Fruit fly (Drosophila melanogaster) whole organism, embryonic: ENCODE data around the gene CG33664.
A peak's percentile ranks its signal among the peaks of the same experiment; 100 is the strongest.

Experiments
- Bdp1 ChIP-seq: fragments of 200-800 bp; sonication (Bioruptor generic); optimal IDR thresholded peaks from 3 replicates; lab custom pipeline; 2016; ENCODE audit warnings: missing biosample characterization, missing genetic modification characterization
- Blimp-1 ChIP-seq: fragments of 200-800 bp; sonication (Bioruptor generic); optimal IDR thresholded peaks from 3 replicates; lab custom pipeline; 2018; ENCODE audit warnings: missing biosample characterization, missing genetic modification characterization, mild to moderate bottlenecking, moderate library complexity, missing genetic modification reagents
- BtbVII ChIP-seq: fragments of 200-800 bp; sonication (Bioruptor generic); optimal IDR thresholded peaks from 3 replicates; lab custom pipeline; 2017; ENCODE audit warnings: missing biosample characterization, mild to moderate bottlenecking, missing genetic modification characterization
- Bteb2 ChIP-seq: fragments of 200-800 bp; sonication (Bioruptor generic); optimal IDR thresholded peaks from 2 replicates; lab custom pipeline; 2016; ENCODE audit warnings: missing biosample characterization, missing genetic modification characterization
- CG10209 ChIP-seq: fragments of 200-800 bp; sonication (Bioruptor generic); optimal IDR thresholded peaks from 3 replicates; lab custom pipeline; 2017; ENCODE audit warnings: missing biosample characterization, mild to moderate bottlenecking, missing genetic modification characterization, missing genetic modification reagents
- CG10462 ChIP-seq: fragments of 200-800 bp; sonication (Bioruptor generic); optimal IDR thresholded peaks from 2 replicates; lab custom pipeline; 2016; ENCODE audit warnings: missing biosample characterization, missing genetic modification characterization
- CG11398 ChIP-seq: fragments of 200-800 bp; sonication (Bioruptor generic); optimal IDR thresholded peaks from 2 replicates; lab custom pipeline; 2016; ENCODE audit warnings: missing biosample characterization, missing genetic modification characterization
- CG15269 ChIP-seq: fragments of 200-800 bp; sonication (Bioruptor generic); optimal IDR thresholded peaks from 2 replicates; lab custom pipeline; 2018; ENCODE audit warnings: missing biosample characterization, mild to moderate bottlenecking, missing genetic modification characterization, moderate library complexity
- CG2678 ChIP-seq: fragments of 200-800 bp; sonication (Bioruptor generic); optimal IDR thresholded peaks from 3 replicates; lab custom pipeline; 2019; ENCODE audit warnings: missing biosample characterization, mild to moderate bottlenecking, missing genetic modification characterization, moderate library complexity
- CG32767 ChIP-seq: fragments of 200-800 bp; sonication (Bioruptor generic); IDR thresholded peaks from 2 replicates; pipeline ENCODE4 v1.3.6; 2022; ENCODE audit warnings: missing biosample characterization, missing genetic modification characterization
- CG3407 ChIP-seq: fragments of 200-800 bp; sonication (Bioruptor generic); optimal IDR thresholded peaks from 2 replicates; lab custom pipeline; 2018; ENCODE audit warnings: missing biosample characterization, mild to moderate bottlenecking, missing genetic modification characterization
- CG42726 ChIP-seq: fragments of 200-800 bp; sonication (Bioruptor generic); IDR thresholded peaks from 2 replicates; pipeline ENCODE4 v1.3.6; 2022; ENCODE audit warnings: missing biosample characterization, missing genetic modification characterization; ENCODE audit not compliant: partially characterized antibody
- CG4820 ChIP-seq: fragments of 200-800 bp; sonication (Bioruptor generic); optimal IDR thresholded peaks from 3 replicates; lab custom pipeline; 2016; ENCODE audit warnings: missing biosample characterization, missing genetic modification characterization
- CG7271 ChIP-seq: fragments of 200-800 bp; sonication (Bioruptor generic); optimal IDR thresholded peaks from 2 replicates; lab custom pipeline; 2018; ENCODE audit warnings: missing biosample characterization, mild to moderate bottlenecking, missing genetic modification characterization, moderate library complexity
- CG9215 ChIP-seq: fragments of 200-800 bp; sonication (Bioruptor generic); IDR thresholded peaks from 2 replicates; pipeline ENCODE4 v1.3.6; 2022; ENCODE audit warnings: missing biosample characterization, missing genetic modification characterization
- Camta ChIP-seq: fragments of 200-800 bp; sonication (Bioruptor generic); optimal IDR thresholded peaks from 2 replicates; lab custom pipeline; 2016; ENCODE audit warnings: missing biosample characterization, missing genetic modification characterization
- Deaf1 ChIP-seq: fragments of 200-800 bp; optimal IDR thresholded peaks from 3 replicates; lab custom pipeline; 2019; ENCODE audit warnings: missing biosample characterization, mild to moderate bottlenecking, missing genetic modification characterization, moderate library complexity
- Fer1 ChIP-seq: fragments of 200-800 bp; sonication (Bioruptor generic); optimal IDR thresholded peaks from 2 replicates; lab custom pipeline; 2017; ENCODE audit warnings: missing biosample characterization, mild to moderate bottlenecking, missing genetic modification characterization
- GATAe ChIP-seq: fragments of 200-800 bp; sonication (Bioruptor generic); conservative IDR thresholded peaks from 2 replicates; pipeline ENCODE4 v1.3.6; 2022; ENCODE audit warnings: missing biosample characterization, missing genetic modification characterization
- HLH4C ChIP-seq: fragments of 200-800 bp; sonication (Bioruptor generic); IDR thresholded peaks from 3 replicates; pipeline ENCODE4 v1.3.6; 2022; ENCODE audit warnings: missing biosample characterization, missing genetic modification characterization; ENCODE audit not compliant: partially characterized antibody
- NFAT ChIP-seq: fragments of 200-800 bp; sonication (Bioruptor generic); IDR thresholded peaks from 2 replicates; pipeline ENCODE4 v1.3.6; 2022; ENCODE audit warnings: missing biosample characterization, missing genetic modification characterization
- NfI ChIP-seq: fragments of 200-800 bp; sonication (Bioruptor generic); optimal IDR thresholded peaks from 3 replicates; lab custom pipeline; 2018; ENCODE audit warnings: missing biosample characterization, mild to moderate bottlenecking, missing genetic modification characterization, moderate library complexity
- Ravus ChIP-seq: fragments of 200-800 bp; sonication (Bioruptor generic); IDR thresholded peaks from 2 replicates; pipeline ENCODE4 v1.3.6; 2022; ENCODE audit warnings: missing biosample characterization, missing genetic modification characterization
- Scr ChIP-seq: fragments of 200-800 bp; sonication (Bioruptor generic); IDR thresholded peaks from 2 replicates; pipeline ENCODE4 v1.3.6; 2022; ENCODE audit warnings: missing biosample characterization, missing genetic modification characterization; ENCODE audit not compliant: partially characterized antibody
- Ssrp ChIP-seq: fragments of 200-800 bp; sonication (Bioruptor generic); optimal IDR thresholded peaks from 2 replicates; lab custom pipeline; 2018; ENCODE audit warnings: missing biosample characterization, mild to moderate bottlenecking, missing genetic modification characterization, moderate library complexity
- Stat92E ChIP-seq, 3 experiments: fragments of >200 bp in 2 of 3; fragments of 200-800 bp in 1 of 3; sonication (Bioruptor generic) in 1 of 3; optimal IDR thresholded peaks; 2 replicates each; lab custom pipeline; 2017 to 2019; ENCODE audit warnings: missing biosample characterization in 3 of 3, missing genetic modification characterization in 3 of 3, mild to moderate bottlenecking in 1 of 3, moderate library complexity in 1 of 3
- ap ChIP-seq: fragments of 200-800 bp; sonication (Bioruptor generic); IDR thresholded peaks from 2 replicates; pipeline ENCODE4 v1.3.6; 2022; ENCODE audit warnings: missing biosample characterization, missing genetic modification characterization
- ci ChIP-seq: fragments of 200-800 bp; sonication (Bioruptor generic); IDR thresholded peaks from 3 replicates; pipeline ENCODE4 v1.3.6; 2022; ENCODE audit warnings: missing biosample characterization, missing genetic modification characterization
- crol ChIP-seq: fragments of 200-800 bp; sonication (Bioruptor generic); IDR thresholded peaks from 2 replicates; pipeline ENCODE4 v1.3.6; 2022; ENCODE audit warnings: missing biosample characterization, missing genetic modification characterization
- dati ChIP-seq: fragments of 200-800 bp; sonication (Bioruptor generic); IDR thresholded peaks from 2 replicates; pipeline ENCODE4 v1.3.6; 2022; ENCODE audit warnings: missing biosample characterization, missing genetic modification characterization
- dmrt99B ChIP-seq: fragments of 200-800 bp; sonication (Bioruptor generic); optimal IDR thresholded peaks from 2 replicates; lab custom pipeline; 2018; ENCODE audit warnings: missing biosample characterization, mild to moderate bottlenecking, missing genetic modification characterization, moderate library complexity
- fru ChIP-seq: fragments of >200 bp; optimal IDR thresholded peaks from 2 replicates; lab custom pipeline; 2017
- grn ChIP-seq: fragments of 200-800 bp; sonication (Bioruptor generic); optimal IDR thresholded peaks from 3 replicates; lab custom pipeline; 2017; ENCODE audit warnings: missing biosample characterization, missing genetic modification characterization
- ind ChIP-seq: fragments of 200-800 bp; sonication (Bioruptor generic); optimal IDR thresholded peaks from 3 replicates; lab custom pipeline; 2016; ENCODE audit warnings: missing biosample characterization, missing genetic modification characterization
- inv ChIP-seq: fragments of 200-800 bp; sonication (Bioruptor generic); IDR thresholded peaks from 2 replicates; pipeline ENCODE4 v1.3.6; 2022; ENCODE audit warnings: missing biosample characterization, missing genetic modification characterization; ENCODE audit not compliant: partially characterized antibody
- ken ChIP-seq: fragments of 200-800 bp; sonication (Bioruptor generic); IDR thresholded peaks from 3 replicates; pipeline ENCODE4 v1.3.6; 2022; ENCODE audit warnings: missing biosample characterization, missing genetic modification characterization
- klu ChIP-seq: fragments of 200-800 bp; sonication (Bioruptor generic); IDR thresholded peaks from 2 replicates; pipeline ENCODE4 v1.3.6; 2022; ENCODE audit warnings: missing biosample characterization, missing genetic modification characterization
- lab ChIP-seq: fragments of 200-800 bp; sonication (Bioruptor generic); optimal IDR thresholded peaks from 3 replicates; lab custom pipeline; 2017; ENCODE audit warnings: missing biosample characterization, missing genetic modification characterization, mild to moderate bottlenecking, moderate library complexity, missing genetic modification reagents
- nom ChIP-seq: fragments of 200-800 bp; sonication (Bioruptor generic); optimal IDR thresholded peaks from 2 replicates; lab custom pipeline; 2017; ENCODE audit warnings: missing biosample characterization, missing genetic modification characterization, mild to moderate bottlenecking, moderate library complexity, missing genetic modification reagents
- slou ChIP-seq: fragments of 200-800 bp; sonication (Bioruptor generic); optimal IDR thresholded peaks from 3 replicates; lab custom pipeline; 2016; ENCODE audit warnings: missing biosample characterization, missing genetic modification characterization
- sr ChIP-seq: fragments of 200-800 bp; sonication (Bioruptor generic); IDR thresholded peaks from 3 replicates; pipeline ENCODE4 v1.3.6; 2022; ENCODE audit warnings: missing biosample characterization, missing genetic modification characterization
- sug ChIP-seq: fragments of 200-800 bp; optimal IDR thresholded peaks from 2 replicates; lab custom pipeline; 2019; ENCODE audit warnings: missing biosample characterization, mild to moderate bottlenecking, missing genetic modification characterization, moderate library complexity
- tgo ChIP-seq: fragments of 200-800 bp; sonication (Bioruptor generic); IDR thresholded peaks from 3 replicates; pipeline ENCODE4 v1.3.6; 2022; ENCODE audit warnings: missing biosample characterization, missing genetic modification characterization
- twi ChIP-seq: fragments of 200-800 bp; optimal IDR thresholded peaks from 2 replicates; lab custom pipeline; 2019; ENCODE audit warnings: missing biosample characterization, mild to moderate bottlenecking, missing genetic modification characterization, moderate library complexity

The CG33664 gene

DNA sequence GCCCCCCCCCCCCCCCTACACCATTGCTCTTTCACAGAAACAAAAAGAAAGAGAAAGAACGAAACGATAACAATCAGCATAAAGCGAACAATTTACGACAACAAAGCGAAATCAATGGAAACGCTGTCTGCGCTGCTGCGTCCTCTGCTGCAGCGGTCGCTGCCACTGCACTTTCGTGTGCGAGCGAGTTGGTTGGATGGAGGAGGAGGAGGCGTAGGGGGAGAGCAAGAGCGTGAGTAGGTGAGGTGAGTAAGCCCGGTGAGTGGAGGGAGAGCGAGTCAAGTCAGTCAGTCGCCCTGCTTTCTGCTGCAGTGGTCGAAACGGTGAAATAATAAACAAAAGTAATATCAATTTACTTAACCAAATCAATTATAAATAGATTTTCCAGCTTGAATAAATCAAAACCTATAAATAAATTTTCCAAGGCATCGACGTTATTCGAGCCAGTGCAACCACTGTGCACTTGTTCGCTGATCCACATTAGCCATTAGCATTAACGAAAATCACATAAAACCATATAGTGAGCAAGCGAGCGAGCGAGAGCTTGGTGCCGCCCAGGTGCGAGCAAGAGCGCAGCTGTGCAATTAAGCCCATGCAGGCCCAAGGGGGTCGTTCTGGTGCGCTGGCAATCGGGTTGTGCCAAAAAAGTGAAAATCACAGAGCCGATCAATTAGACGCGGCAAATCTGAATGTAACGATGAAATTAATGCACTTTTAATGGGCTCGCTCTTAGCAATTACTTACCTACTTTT is 40.1 kb upstream of the CG33664 start (continued):
- TF ChIP-seq dmrt99B (tag; lab: Kevin White, UChicago): peak; percentile 42
- peak; percentile 43 for TF ChIP-seq Blimp-1
- no peak for TF ChIP-seq twi
- TF ChIP-seq CG9215 (GFP tag; lab: Robert Waterston, UW): no peak
- TF ChIP-seq CG3407 (GFP tag; lab: Kevin White, UChicago): peak; percentile 51
- TF ChIP-seq fru (lab: Kevin White, UChicago): no peak
- no peak for TF ChIP-seq slou
- TF ChIP-seq Fer1 (GFP tag; lab: Kevin White, UChicago): no peak
- no peak for TF ChIP-seq inv (GFP tag; lab: Robert Waterston, UW)
- peak; percentile 39 for TF ChIP-seq nom (GFP tag; lab: Kevin White, UChicago)
- TF ChIP-seq Stat92E (GFP tag; optimal IDR thresholded peaks at IDR 0.05; lab: Kevin White, UChicago): no peak
- no peak for TF ChIP-seq ind (GFP tag; lab: Kevin White, UChicago)
- peak; percentile 50; the same call in 1 of the 3 replicates for TF ChIP-seq tgo (GFP tag; lab: Robert Waterston, UW)
- TF ChIP-seq CG4820 (GFP tag; lab: Kevin White, UChicago): no peak
- TF ChIP-seq ken (GFP tag; lab: Robert Waterston, UW): peak; percentile 85
- TF ChIP-seq dati (GFP tag; lab: Robert Waterston, UW): no peak
- no peak for TF ChIP-seq Scr
- TF ChIP-seq, all 482 proteins: peak for 142

DNA sequence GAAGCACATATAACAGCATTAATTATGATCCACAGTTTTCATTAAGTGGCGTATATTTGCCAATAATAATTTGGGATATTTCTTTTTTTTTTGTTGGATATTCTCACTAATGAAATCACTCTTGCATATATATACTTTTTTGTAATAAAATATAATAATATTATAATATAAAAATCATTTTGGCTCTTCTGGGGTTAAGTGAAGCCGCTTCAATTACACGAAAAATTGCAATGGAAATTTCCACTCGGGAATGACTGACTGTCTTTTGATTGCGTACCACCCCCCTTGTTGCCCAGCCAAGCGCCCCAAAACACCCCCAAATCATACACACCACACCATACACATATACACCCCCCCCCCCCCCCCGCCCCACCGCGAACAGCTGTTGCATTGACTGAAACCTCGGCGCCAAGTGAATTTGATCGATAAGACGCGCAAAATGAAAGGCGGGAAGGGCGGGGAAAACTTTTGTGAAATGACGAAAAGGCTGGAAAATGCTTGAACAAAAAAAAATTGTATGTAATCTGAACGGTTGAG is 39.4 kb upstream of the CG33664 start:
- no peak for TF ChIP-seq CG11398 (GFP tag; lab: Kevin White, UChicago)
- peak; percentile 81 for TF ChIP-seq crol (GFP tag; lab: Robert Waterston, UW)
- TF ChIP-seq CG15269: no peak
- peak; percentile 63 for TF ChIP-seq sug (tag; lab: Kevin White, UChicago)
- TF ChIP-seq lab: peak; percentile 54

DNA sequence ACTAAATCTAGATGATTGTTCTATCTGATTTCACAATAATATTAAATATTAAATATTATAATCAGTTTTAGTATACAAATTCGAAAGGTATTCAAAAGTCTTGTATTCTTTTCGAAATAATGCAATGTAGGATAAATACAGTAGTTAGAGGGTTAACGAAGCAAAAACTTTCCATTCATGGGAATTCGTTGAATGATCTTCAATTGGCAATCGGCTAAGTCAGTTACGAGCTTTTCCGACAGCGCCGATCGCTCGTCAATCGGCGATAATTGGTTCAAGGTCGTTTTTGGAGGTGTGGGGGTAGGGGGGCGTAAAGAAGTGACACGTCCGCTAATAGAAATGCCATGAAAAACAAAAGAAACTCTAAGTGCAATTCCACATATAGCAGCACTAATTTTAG is 37.9 kb upstream of the CG33664 start:
- TF ChIP-seq Deaf1 (tag; lab: Kevin White, UChicago): peak; percentile 56
- TF ChIP-seq ap (GFP tag; lab: Robert Waterston, UW): no peak

DNA sequence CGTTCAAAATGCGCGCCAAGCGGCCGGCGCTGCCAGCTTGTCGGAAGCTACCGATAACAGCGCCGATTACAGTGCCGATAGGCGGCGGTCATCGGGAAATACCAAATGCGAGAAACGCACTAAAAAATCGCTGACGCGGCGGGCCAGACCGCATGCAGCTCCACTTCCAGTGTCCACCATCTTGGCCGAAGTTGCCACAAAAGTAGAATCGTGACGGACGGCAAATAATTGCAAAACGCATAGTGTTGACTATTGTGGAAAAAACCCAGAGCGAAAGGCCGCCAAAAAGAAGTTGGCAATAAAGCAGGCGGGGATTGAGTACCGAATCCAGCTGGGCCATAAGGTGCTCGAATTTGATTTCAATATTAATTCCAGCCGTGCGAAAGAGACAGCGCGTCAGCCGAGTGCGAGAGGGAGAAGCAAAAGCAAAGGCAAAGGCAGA is 37.1 kb upstream of the CG33664 start, which contains the start of gene CG3847:
Gene CG3847 (plus strand): TSS at position 178 of the 442 bp plus-strand sequence.
- TF ChIP-seq GATAe: no peak
- TF ChIP-seq Scr: peak; percentile 62
- TF ChIP-seq grn (GFP tag; lab: Kevin White, UChicago): no peak
- no peak for TF ChIP-seq Ravus (GFP tag; lab: Robert Waterston, UW)
- TF ChIP-seq CG10209 (GFP tag; lab: Kevin White, UChicago): peak; percentile 26
- no peak for TF ChIP-seq Bdp1 (GFP tag; lab: Kevin White, UChicago)
- TF ChIP-seq ci (GFP tag; lab: Robert Waterston, UW): peak; percentile 74; the same call in 2 of the 3 replicates
- peak; percentile 48; the same call in 2 of the 3 replicates for TF ChIP-seq HLH4C
- no peak for TF ChIP-seq fru (lab: Kevin White, UChicago)
- peak; percentile 68 for TF ChIP-seq NFAT
- TF ChIP-seq klu: no peak
- peak; percentile 44 for TF ChIP-seq Bteb2 (GFP tag; lab: Kevin White, UChicago)
- TF ChIP-seq NfI (GFP tag; lab: Kevin White, UChicago): peak; percentile 53
- no peak for TF ChIP-seq BtbVII
- no peak for TF ChIP-seq CG32767 (GFP tag; lab: Robert Waterston, UW)
- TF ChIP-seq CG10462 (GFP tag; lab: Kevin White, UChicago): no peak
- TF ChIP-seq Ssrp (tag; lab: Kevin White, UChicago): no peak
- TF ChIP-seq CG42726 (GFP tag; lab: Robert Waterston, UW): peak; percentile 75
- TF ChIP-seq sr (GFP tag; lab: Robert Waterston, UW): no peak
- peak; percentile 13 for TF ChIP-seq Camta (GFP tag; lab: Kevin White, UChicago)
- peak; percentile 6 for TF ChIP-seq CG2678 (tag; lab: Kevin White, UChicago)
- peak; percentile 55 for TF ChIP-seq CG7271
